Worm (Caenorhabditis elegans) whole organism, L3 larva: ENCODE data around the gene C08E8.2.
"Not testable (repeated sequence)": the region's sequence is repeated elsewhere in the genome, so short reads cannot be mapped to it uniquely, and the experiment has no call there.

Experiments used
- R02D3.7 ChIP-seq: fragments of 150-350 bp; optimal IDR thresholded peaks from 2 replicates; lab custom pipeline; 2014; ENCODE audit warnings: missing biosample characterization, missing genetic modification characterization
- ZK546.5 ChIP-seq: sonication (generic microtip); optimal IDR thresholded peaks from 2 replicates; lab custom pipeline; 2017; ENCODE audit warnings: missing biosample characterization, missing genetic modification characterization
- aly-2 ChIP-seq: fragments of 150-350 bp; optimal IDR thresholded peaks from 2 replicates; lab custom pipeline; 2014; ENCODE audit warnings: missing biosample characterization, missing genetic modification characterization
- ama-1 ChIP-seq: fragments of 150-350 bp; optimal IDR thresholded peaks from 2 replicates; lab custom pipeline; 2018
- ceh-28 ChIP-seq: fragments of 150-350 bp; optimal IDR thresholded peaks from 2 replicates; lab custom pipeline; 2014; ENCODE audit warnings: missing biosample characterization, missing genetic modification reagents, missing genetic modification characterization
- ceh-82 ChIP-seq: fragments of 150-350 bp; optimal IDR thresholded peaks from 2 replicates; lab custom pipeline; 2014; ENCODE audit warnings: missing biosample characterization, missing genetic modification characterization
- ceh-9 ChIP-seq: sonication (generic microtip); optimal IDR thresholded peaks from 2 replicates; lab custom pipeline; 2018; ENCODE audit warnings: missing biosample characterization, missing genetic modification characterization
- daf-12 ChIP-seq: fragments of 150-350 bp; optimal IDR thresholded peaks from 2 replicates; lab custom pipeline; 2014; ENCODE audit warnings: missing biosample characterization, missing genetic modification reagents, missing genetic modification characterization
- egl-27 ChIP-seq: sonication (generic microtip); optimal IDR thresholded peaks from 4 replicates; lab custom pipeline; 2017; ENCODE audit warnings: missing biosample characterization, missing genetic modification reagents, missing genetic modification characterization
- egl-5 ChIP-seq: fragments of 150-350 bp; optimal IDR thresholded peaks from 2 replicates; lab custom pipeline; 2017; ENCODE audit warnings: missing biosample characterization, missing genetic modification reagents, missing genetic modification characterization, inconsistent platforms
- elt-1 ChIP-seq: fragments of 150-350 bp; optimal IDR thresholded peaks from 2 replicates; lab custom pipeline; 2014; ENCODE audit warnings: missing biosample characterization, missing genetic modification characterization
- elt-2 ChIP-seq: sonication (generic microtip); optimal IDR thresholded peaks from 2 replicates; lab custom pipeline; 2016; ENCODE audit warnings: missing genetic modification reagents, mild to moderate bottlenecking, missing genetic modification characterization, missing compliant biosample characterization
- elt-3 ChIP-seq, 3 experiments: fragments of 150-350 bp in 1 of 3; sonication (generic microtip) in 2 of 3; optimal IDR thresholded peaks; 2 replicates in 2 of 3; 4 replicates in 1 of 3; lab custom pipeline; 2014 to 2017; ENCODE audit warnings: missing biosample characterization in 3 of 3, missing genetic modification characterization in 3 of 3
- eor-1 ChIP-seq, 2 experiments: fragments of 150-350 bp; optimal IDR thresholded peaks; 2 replicates each; lab custom pipeline; 2014 to 2018; ENCODE audit warnings: missing biosample characterization in 2 of 2, missing genetic modification characterization in 2 of 2
- fkh-10 ChIP-seq: sonication (generic microtip); optimal IDR thresholded peaks from 2 replicates; lab custom pipeline; 2017; ENCODE audit warnings: missing biosample characterization, missing genetic modification reagents, missing genetic modification characterization
- fkh-2 ChIP-seq: fragments of 150-350 bp; optimal IDR thresholded peaks from 2 replicates; lab custom pipeline; 2014; ENCODE audit warnings: missing biosample characterization, missing genetic modification reagents, missing genetic modification characterization
- fos-1 ChIP-seq: fragments of 150-350 bp; optimal IDR thresholded peaks from 2 replicates; lab custom pipeline; 2014; ENCODE audit warnings: missing biosample characterization, missing genetic modification characterization
- hmg-11 ChIP-seq: sonication (generic microtip); optimal IDR thresholded peaks from 2 replicates; lab custom pipeline; 2016; ENCODE audit warnings: missing genetic modification characterization, missing compliant biosample characterization
- lin-15B ChIP-seq: fragments of 150-350 bp; optimal IDR thresholded peaks from 2 replicates; lab custom pipeline; 2014; ENCODE audit warnings: missing biosample characterization, missing genetic modification characterization
- lsy-12 ChIP-seq: sonication (generic microtip); optimal IDR thresholded peaks from 2 replicates; lab custom pipeline; 2016; ENCODE audit warnings: mild to moderate bottlenecking, missing genetic modification characterization, missing compliant biosample characterization
- mdl-1 ChIP-seq: fragments of 150-350 bp; optimal IDR thresholded peaks from 2 replicates; lab custom pipeline; 2014; ENCODE audit warnings: missing biosample characterization, missing genetic modification characterization
- mml-1 ChIP-seq: fragments of 150-350 bp; sonication (generic microtip); optimal IDR thresholded peaks from 3 replicates; lab custom pipeline; 2014; ENCODE audit warnings: missing biosample characterization, missing genetic modification characterization
- nfya-1 ChIP-seq: sonication (generic microtip); optimal IDR thresholded peaks from 2 replicates; lab custom pipeline; 2017; ENCODE audit warnings: missing genetic modification characterization, mild to moderate bottlenecking, missing compliant biosample characterization, antibody characterized with exemption, moderate library complexity; ENCODE audit not compliant: insufficient read depth
- nhr-11 ChIP-seq: fragments of 150-350 bp; optimal IDR thresholded peaks from 2 replicates; lab custom pipeline; 2014; ENCODE audit warnings: missing biosample characterization, missing genetic modification characterization
- nhr-12 ChIP-seq: fragments of 150-350 bp; optimal IDR thresholded peaks from 2 replicates; lab custom pipeline; 2014; ENCODE audit warnings: missing biosample characterization, missing genetic modification characterization
- nhr-23 ChIP-seq: fragments of 150-350 bp; optimal IDR thresholded peaks from 2 replicates; lab custom pipeline; 2014; ENCODE audit warnings: missing biosample characterization, missing genetic modification reagents, missing genetic modification characterization
- nhr-237 ChIP-seq: fragments of 150-350 bp; optimal IDR thresholded peaks from 2 replicates; lab custom pipeline; 2014; ENCODE audit warnings: missing biosample characterization, missing genetic modification characterization
- nhr-28 ChIP-seq: fragments of 150-350 bp; optimal IDR thresholded peaks from 2 replicates; lab custom pipeline; 2014; ENCODE audit warnings: missing biosample characterization, missing genetic modification characterization
- nhr-43 ChIP-seq: sonication (generic microtip); optimal IDR thresholded peaks from 2 replicates; lab custom pipeline; 2016; ENCODE audit warnings: mild to moderate bottlenecking, missing genetic modification characterization, missing compliant biosample characterization; ENCODE audit not compliant: poor library complexity, severe bottlenecking
- nhr-76 ChIP-seq: fragments of 150-350 bp; sonication (generic microtip); optimal IDR thresholded peaks from 5 replicates; lab custom pipeline; 2014; ENCODE audit warnings: missing biosample characterization, missing genetic modification characterization
- nhr-77 ChIP-seq: fragments of 150-350 bp; optimal IDR thresholded peaks from 2 replicates; lab custom pipeline; 2014; ENCODE audit warnings: missing biosample characterization, missing genetic modification characterization
- pqm-1 ChIP-seq: fragments of 150-350 bp; optimal IDR thresholded peaks from 2 replicates; lab custom pipeline; 2017; ENCODE audit warnings: missing biosample characterization, missing genetic modification characterization, inconsistent platforms
- skn-1 ChIP-seq: fragments of 150-350 bp; optimal IDR thresholded peaks from 2 replicates; lab custom pipeline; 2014; ENCODE audit warnings: missing biosample characterization, missing genetic modification characterization
- snpc-4 ChIP-seq: fragments of 150-350 bp; optimal IDR thresholded peaks from 2 replicates; lab custom pipeline; 2014; ENCODE audit warnings: missing biosample characterization, missing genetic modification characterization
- tbx-2 ChIP-seq: sonication (generic microtip); optimal IDR thresholded peaks from 2 replicates; lab custom pipeline; 2016; ENCODE audit warnings: mild to moderate bottlenecking, missing genetic modification characterization, missing compliant biosample characterization
- unc-39 ChIP-seq: sonication (generic microtip); optimal IDR thresholded peaks from 4 replicates; lab custom pipeline; 2017; ENCODE audit warnings: missing biosample characterization, missing genetic modification characterization
- unc-62 ChIP-seq: fragments of 150-350 bp; sonication (generic microtip); optimal IDR thresholded peaks from 4 replicates; lab custom pipeline; 2014; ENCODE audit warnings: missing biosample characterization, missing genetic modification reagents, missing genetic modification characterization
- ztf-11 ChIP-seq: fragments of 150-350 bp; optimal IDR thresholded peaks from 2 replicates; lab custom pipeline; 2014; ENCODE audit warnings: missing biosample characterization, missing genetic modification characterization

Gene C08E8.2

ce11 chrV:18355742-18356141 is at the start of gene C08E8.2:
C08E8.2 (minus strand) TSS chrV:18355842.
- no peak for TF ChIP-seq tbx-2 (tag; lab: Kevin White, UChicago)
- TF ChIP-seq egl-27 (tag; lab: Kevin White, UChicago) = no peak
- TF ChIP-seq elt-1 (tag; lab: Kevin White, UChicago) = no peak
- no peak for TF ChIP-seq ceh-82 (tag; lab: Kevin White, UChicago)
- no peak for TF ChIP-seq elt-3 (tag; optimal IDR thresholded peaks at IDR 0.05; lab: Kevin White, UChicago)
- TF ChIP-seq fkh-10 = no peak
- no peak for TF ChIP-seq unc-62 (GFP tag; lab: Kevin White, UChicago)
- TF ChIP-seq fos-1 (tag; lab: Kevin White, UChicago) = no peak
- TF ChIP-seq, all 47 proteins: peak for 0

ce11 chrV:18404767-18405166 is 49.1 kb upstream of the C08E8.2 start, which contains the start of gene srh-209:
srh-209 (minus strand) TSS chrV:18404867.
- TF ChIP-seq daf-12; nhr-237 (tag; lab: Kevin White, UChicago); mml-1 (tag; lab: Kevin White, UChicago): not testable (repeated sequence)

ce11 chrV:18402743-18403142 is 47.1 kb upstream of the C08E8.2 start:
- TF ChIP-seq ceh-82 (tag; lab: Kevin White, UChicago) (no peak), fkh-2 (tag; lab: Kevin White, UChicago) (no peak), daf-12 (no peak), nhr-23 (tag; lab: Kevin White, UChicago) (no peak), ceh-9 (tag; lab: Kevin White, UChicago) (no peak), ZK546.5 (tag; lab: Kevin White, UChicago) (no peak), pqm-1 (tag; lab: Kevin White, UChicago) (no peak), mml-1 (tag; lab: Kevin White, UChicago) (no peak), lin-15B (tag; lab: Kevin White, UChicago) (no peak), unc-62 (GFP tag; lab: Kevin White, UChicago) (no peak), mdl-1 (tag; lab: Kevin White, UChicago) (no peak), nfya-1 (tag; lab: Kevin White, UChicago) (no peak), skn-1 (tag; lab: Kevin White, UChicago) (no peak), nhr-28 (tag; lab: Kevin White, UChicago) (no peak), ceh-28 (tag; lab: Kevin White, UChicago) (no peak), snpc-4 (tag; lab: Kevin White, UChicago) (no peak), nhr-11 (tag; lab: Kevin White, UChicago) (no peak), nhr-77 (tag; lab: Kevin White, UChicago) (no peak), lsy-12 (no peak), egl-27 (tag; lab: Kevin White, UChicago) (no peak)

- TF ChIP-seq unc-39 (tag; lab: Kevin White, UChicago) = no peak
- TF ChIP-seq hmg-11 (tag; lab: Kevin White, UChicago) = no peak
- TF ChIP-seq pqm-1 (tag; lab: Kevin White, UChicago) = no peak
- no peak for TF ChIP-seq ztf-11 (tag; lab: Kevin White, UChicago)
- TF ChIP-seq elt-3 (tag; optimal IDR thresholded peaks at IDR 0.05; lab: Kevin White, UChicago) = no peak
- TF ChIP-seq fkh-10 = no peak
- TF ChIP-seq mml-1 (tag; lab: Kevin White, UChicago) = no peak
- TF ChIP-seq tbx-2 (tag; lab: Kevin White, UChicago) = no peak
- no peak for TF ChIP-seq nhr-23 (tag; lab: Kevin White, UChicago)
- TF ChIP-seq lsy-12 = no peak
- TF ChIP-seq fos-1 (tag; lab: Kevin White, UChicago) = no peak
- no peak for TF ChIP-seq egl-27 (tag; lab: Kevin White, UChicago)
- no peak for TF ChIP-seq ama-1
- no peak for TF ChIP-seq aly-2 (tag; lab: Kevin White, UChicago)
- TF ChIP-seq ceh-28 (tag; lab: Kevin White, UChicago) = no peak
- TF ChIP-seq nhr-76 (tag; lab: Kevin White, UChicago) = no peak
- no peak for TF ChIP-seq nhr-237 (tag; lab: Kevin White, UChicago)
- TF ChIP-seq R02D3.7 (tag; lab: Kevin White, UChicago) = no peak
- TF ChIP-seq nfya-1 (tag; lab: Kevin White, UChicago) = no peak
- no peak for TF ChIP-seq nhr-77 (tag; lab: Kevin White, UChicago)
- TF ChIP-seq, all 47 proteins: peak for 0
Measured at ce11 chrV:18397814-18398213, 42.2 kb upstream of the C08E8.2 start, which contains the start of gene Y51A2B.16. Y51A2B.16 (minus strand) TSS chrV:18397914.

ce11 chrV:18395649-18396048 is 40.0 kb upstream of the C08E8.2 start, which contains the start of gene Y51A2B.9:
Y51A2B.9 (minus strand) TSS chrV:18395749.
- no peak for TF ChIP-seq ceh-82 (tag; lab: Kevin White, UChicago)
- TF ChIP-seq snpc-4 (tag; lab: Kevin White, UChicago) = no peak
- no peak for TF ChIP-seq nhr-76 (tag; lab: Kevin White, UChicago)
- TF ChIP-seq nhr-43 (tag; lab: Kevin White, UChicago) = no peak
- no peak for TF ChIP-seq nhr-12 (tag; lab: Kevin White, UChicago)
- no peak for TF ChIP-seq nhr-11 (tag; lab: Kevin White, UChicago)
- TF ChIP-seq egl-27 (tag; lab: Kevin White, UChicago) = no peak
- no peak for TF ChIP-seq egl-5 (tag; lab: Kevin White, UChicago)
- no peak for TF ChIP-seq pqm-1 (tag; lab: Kevin White, UChicago)
- TF ChIP-seq daf-12 = no peak
- no peak for TF ChIP-seq eor-1 (tag; optimal IDR thresholded peaks at IDR 0.05; lab: Kevin White, UChicago)
- TF ChIP-seq elt-2 (tag; lab: Kevin White, UChicago) = no peak
